Fruit fly (Drosophila melanogaster) whole organism, embryonic: ENCODE data around the gene Diedel2.

Experiments
- Abd-B ChIP-seq: fragments of 200-800 bp; sonication (Bioruptor generic); optimal IDR thresholded peaks from 2 replicates; lab custom pipeline; 2018; ENCODE audit warnings: missing biosample characterization, mild to moderate bottlenecking, missing genetic modification characterization, moderate library complexity
- Ada2b ChIP-seq: fragments of 200-800 bp; sonication (Bioruptor generic); IDR thresholded peaks from 2 replicates; pipeline ENCODE4 v1.3.6; 2022; ENCODE audit warnings: missing biosample characterization, missing genetic modification characterization
- Adf1 ChIP-seq: fragments of 200-800 bp; sonication (Bioruptor generic); IDR thresholded peaks from 2 replicates; pipeline ENCODE4 v1.3.6; 2022; ENCODE audit warnings: missing biosample characterization, missing genetic modification characterization
- Antp ChIP-seq: fragments of 200-800 bp; sonication (Bioruptor generic); optimal IDR thresholded peaks from 3 replicates; lab custom pipeline; 2016; ENCODE audit warnings: missing biosample characterization, missing genetic modification characterization
- Asciz ChIP-seq: fragments of 200-800 bp; sonication (Bioruptor generic); optimal IDR thresholded peaks from 2 replicates; lab custom pipeline; 2017; ENCODE audit warnings: missing biosample characterization, mild to moderate bottlenecking, missing genetic modification characterization, missing genetic modification reagents
- Atf3 ChIP-seq: fragments of 200-800 bp; sonication (Bioruptor generic); optimal IDR thresholded peaks from 3 replicates; lab custom pipeline; 2016; ENCODE audit warnings: missing biosample characterization, missing genetic modification characterization
- CG11398 ChIP-seq: fragments of 200-800 bp; sonication (Bioruptor generic); optimal IDR thresholded peaks from 2 replicates; lab custom pipeline; 2016; ENCODE audit warnings: missing biosample characterization, missing genetic modification characterization
- CG13424 ChIP-seq: fragments of 200-800 bp; sonication (Bioruptor generic); optimal IDR thresholded peaks from 2 replicates; lab custom pipeline; 2019; ENCODE audit warnings: missing biosample characterization, mild to moderate bottlenecking, missing genetic modification characterization, moderate library complexity
- CG14860 ChIP-seq: fragments of 200-800 bp; sonication (Bioruptor generic); IDR thresholded peaks from 3 replicates; pipeline ENCODE4 v1.3.6; 2022; ENCODE audit warnings: missing biosample characterization, missing genetic modification characterization; ENCODE audit not compliant: partially characterized antibody
- CG1529 ChIP-seq: fragments of 200-800 bp; sonication (Bioruptor generic); optimal IDR thresholded peaks from 3 replicates; lab custom pipeline; 2018; ENCODE audit warnings: missing biosample characterization, missing genetic modification characterization
- CG18476 ChIP-seq: fragments of 200-800 bp; sonication (Bioruptor generic); optimal IDR thresholded peaks from 2 replicates; lab custom pipeline; 2016; ENCODE audit warnings: missing biosample characterization, mild to moderate bottlenecking, missing genetic modification characterization
- CG18599 ChIP-seq: fragments of 200-800 bp; sonication (Bioruptor generic); optimal IDR thresholded peaks from 3 replicates; lab custom pipeline; 2017; ENCODE audit warnings: missing biosample characterization, missing genetic modification characterization, mild to moderate bottlenecking, moderate library complexity, missing genetic modification reagents
- CG2678 ChIP-seq: fragments of 200-800 bp; sonication (Bioruptor generic); optimal IDR thresholded peaks from 3 replicates; lab custom pipeline; 2019; ENCODE audit warnings: missing biosample characterization, mild to moderate bottlenecking, missing genetic modification characterization, moderate library complexity
- CG33213 ChIP-seq: fragments of 200-800 bp; sonication (Bioruptor generic); optimal IDR thresholded peaks from 3 replicates; lab custom pipeline; 2016; ENCODE audit warnings: missing biosample characterization, missing genetic modification characterization
- CG6854 ChIP-seq: fragments of 200-800 bp; sonication (Bioruptor generic); optimal IDR thresholded peaks from 3 replicates; lab custom pipeline; 2017; ENCODE audit warnings: missing biosample characterization, mild to moderate bottlenecking, missing genetic modification characterization
- CG7271 ChIP-seq: fragments of 200-800 bp; sonication (Bioruptor generic); optimal IDR thresholded peaks from 2 replicates; lab custom pipeline; 2018; ENCODE audit warnings: missing biosample characterization, mild to moderate bottlenecking, missing genetic modification characterization, moderate library complexity
- CG8281 ChIP-seq: fragments of 200-800 bp; sonication (Bioruptor generic); optimal IDR thresholded peaks from 2 replicates; lab custom pipeline; 2018; ENCODE audit warnings: missing biosample characterization, mild to moderate bottlenecking, missing genetic modification characterization, moderate library complexity
- CG9727 ChIP-seq: fragments of 200-800 bp; sonication (Bioruptor generic); optimal IDR thresholded peaks from 3 replicates; lab custom pipeline; 2017; ENCODE audit warnings: missing biosample characterization, mild to moderate bottlenecking, missing genetic modification characterization
- CG9876 ChIP-seq: fragments of 200-800 bp; sonication (Bioruptor generic); optimal IDR thresholded peaks from 2 replicates; lab custom pipeline; 2016; ENCODE audit warnings: missing biosample characterization, missing genetic modification characterization
- Camta ChIP-seq: fragments of 200-800 bp; sonication (Bioruptor generic); optimal IDR thresholded peaks from 2 replicates; lab custom pipeline; 2016; ENCODE audit warnings: missing biosample characterization, missing genetic modification characterization
- Chrac-16 ChIP-seq: fragments of 200-800 bp; sonication (Bioruptor generic); optimal IDR thresholded peaks from 3 replicates; lab custom pipeline; 2016; ENCODE audit warnings: missing biosample characterization, missing genetic modification characterization
- Dip3 ChIP-seq: fragments of 200-800 bp; sonication (Bioruptor generic); optimal IDR thresholded peaks from 3 replicates; lab custom pipeline; 2016; ENCODE audit warnings: missing biosample characterization, missing genetic modification characterization
- E2f2 ChIP-seq: fragments of 200-800 bp; sonication (Bioruptor generic); IDR thresholded peaks from 2 replicates; pipeline ENCODE4 v1.3.6; 2022; ENCODE audit warnings: missing biosample characterization, missing genetic modification characterization
- Fer3 ChIP-seq: fragments of 200-800 bp; sonication (Bioruptor generic); optimal IDR thresholded peaks from 2 replicates; lab custom pipeline; 2018; ENCODE audit warnings: missing biosample characterization, mild to moderate bottlenecking, missing genetic modification characterization, moderate library complexity
- HLH3B ChIP-seq: fragments of 200-800 bp; sonication (Bioruptor generic); IDR thresholded peaks from 2 replicates; pipeline ENCODE4 v1.3.6; 2022; ENCODE audit warnings: missing biosample characterization, missing genetic modification characterization
- Hr3 ChIP-seq: fragments of 200-800 bp; sonication (Bioruptor generic); optimal IDR thresholded peaks from 3 replicates; lab custom pipeline; 2016; ENCODE audit warnings: missing biosample characterization, missing genetic modification characterization
- MESR4 ChIP-seq: fragments of 200-800 bp; sonication (Bioruptor generic); optimal IDR thresholded peaks from 2 replicates; lab custom pipeline; 2018; ENCODE audit warnings: missing biosample characterization, mild to moderate bottlenecking, missing genetic modification characterization, moderate library complexity
- Myb ChIP-seq: fragments of 200-800 bp; sonication (Bioruptor generic); optimal IDR thresholded peaks from 2 replicates; lab custom pipeline; 2016; ENCODE audit warnings: missing biosample characterization, missing genetic modification characterization
- Pdp1 ChIP-seq, 2 experiments: fragments of 200-800 bp; sonication (Bioruptor generic); optimal IDR thresholded peaks; 3 replicates each; lab custom pipeline; 2016; ENCODE audit warnings: missing biosample characterization in 2 of 2, missing genetic modification characterization in 2 of 2, mild to moderate bottlenecking in 1 of 2, moderate library complexity in 1 of 2
- Scr ChIP-seq: fragments of 200-800 bp; sonication (Bioruptor generic); IDR thresholded peaks from 2 replicates; pipeline ENCODE4 v1.3.6; 2022; ENCODE audit warnings: missing biosample characterization, missing genetic modification characterization; ENCODE audit not compliant: partially characterized antibody
- Xbp1 ChIP-seq: fragments of 200-800 bp; sonication (Bioruptor generic); optimal IDR thresholded peaks from 3 replicates; lab custom pipeline; 2016; ENCODE audit warnings: missing biosample characterization, mild to moderate bottlenecking, missing genetic modification characterization
- Xrp1 ChIP-seq: fragments of 200-800 bp; sonication (Bioruptor generic); IDR thresholded peaks from 2 replicates; pipeline ENCODE4 v1.3.6; 2022; ENCODE audit warnings: missing biosample characterization, missing genetic modification characterization
- YL-1 ChIP-seq: fragments of 200-800 bp; sonication (Bioruptor generic); optimal IDR thresholded peaks from 3 replicates; lab custom pipeline; 2017; ENCODE audit warnings: missing biosample characterization, mild to moderate bottlenecking, missing genetic modification characterization
- abd-A ChIP-seq: fragments of 200-800 bp; sonication (Bioruptor generic); optimal IDR thresholded peaks from 3 replicates; lab custom pipeline; 2019; ENCODE audit warnings: missing biosample characterization, mild to moderate bottlenecking, missing genetic modification characterization, moderate library complexity
- az2 ChIP-seq: fragments of 200-800 bp; sonication (Bioruptor generic); optimal IDR thresholded peaks from 3 replicates; lab custom pipeline; 2016; ENCODE audit warnings: missing biosample characterization, missing genetic modification characterization
- bbx ChIP-seq: fragments of 200-800 bp; sonication (Bioruptor generic); IDR thresholded peaks from 2 replicates; pipeline ENCODE4 v1.3.6; 2022; ENCODE audit warnings: missing biosample characterization, missing genetic modification characterization; ENCODE audit not compliant: partially characterized antibody
- chn ChIP-seq: fragments of 200-800 bp; sonication (Bioruptor generic); optimal IDR thresholded peaks from 2 replicates; lab custom pipeline; 2016; ENCODE audit warnings: missing biosample characterization, missing genetic modification characterization
- corto ChIP-seq: fragments of 200-800 bp; sonication (Bioruptor generic); optimal IDR thresholded peaks from 2 replicates; lab custom pipeline; 2016; ENCODE audit warnings: missing biosample characterization, mild to moderate bottlenecking, missing genetic modification characterization, moderate library complexity
- crp ChIP-seq, 2 experiments: fragments of 200-800 bp; sonication (Bioruptor generic); optimal IDR thresholded peaks; 2 replicates in 1 of 2; 3 replicates in 1 of 2; lab custom pipeline; 2017; ENCODE audit warnings: missing biosample characterization in 2 of 2, missing genetic modification characterization in 2 of 2, mild to moderate bottlenecking in 1 of 2, moderate library complexity in 1 of 2
- dysf ChIP-seq: fragments of 200-800 bp; sonication (Bioruptor generic); IDR thresholded peaks from 3 replicates; pipeline ENCODE4 v1.3.6; 2022; ENCODE audit warnings: missing biosample characterization, missing genetic modification characterization
- fu2 ChIP-seq: fragments of 200-800 bp; sonication (Bioruptor generic); optimal IDR thresholded peaks from 2 replicates; lab custom pipeline; 2016; ENCODE audit warnings: missing biosample characterization, missing genetic modification characterization
- gsb-n ChIP-seq: fragments of 200-800 bp; sonication (Bioruptor generic); optimal IDR thresholded peaks from 3 replicates; lab custom pipeline; 2018; ENCODE audit warnings: missing biosample characterization, mild to moderate bottlenecking, missing genetic modification characterization
- lab ChIP-seq: fragments of 200-800 bp; sonication (Bioruptor generic); optimal IDR thresholded peaks from 3 replicates; lab custom pipeline; 2017; ENCODE audit warnings: missing biosample characterization, missing genetic modification characterization, mild to moderate bottlenecking, moderate library complexity, missing genetic modification reagents
- nmo ChIP-seq: fragments of 200-800 bp; sonication (Bioruptor generic); optimal IDR thresholded peaks from 2 replicates; lab custom pipeline; 2018; ENCODE audit warnings: missing biosample characterization, mild to moderate bottlenecking, missing genetic modification characterization, moderate library complexity
- phol ChIP-seq: fragments of 200-800 bp; sonication (Bioruptor generic); optimal IDR thresholded peaks from 3 replicates; lab custom pipeline; 2018; ENCODE audit warnings: missing biosample characterization, mild to moderate bottlenecking, missing genetic modification characterization, moderate library complexity
- shn ChIP-seq: fragments of 200-800 bp; sonication (Bioruptor generic); optimal IDR thresholded peaks from 3 replicates; lab custom pipeline; 2016; ENCODE audit warnings: missing biosample characterization, missing genetic modification characterization
- tin ChIP-seq: fragments of 200-800 bp; sonication (Bioruptor generic); optimal IDR thresholded peaks from 3 replicates; lab custom pipeline; 2016; ENCODE audit warnings: missing biosample characterization, missing genetic modification characterization
- zfh2 ChIP-seq: fragments of 200-800 bp; sonication (Bioruptor generic); optimal IDR thresholded peaks from 2 replicates; lab custom pipeline; 2016; ENCODE audit warnings: missing biosample characterization, missing genetic modification characterization

Diedel2 gene

dm6 chr3R:29591481-29592138, 16.7 kb upstream of the Diedel2 start, which contains the start of gene alph (continued):
- no peak for TF ChIP-seq corto (GFP tag; lab: Kevin White, UChicago)
- peak; percentile 27 for TF ChIP-seq CG6854 (GFP tag; lab: Kevin White, UChicago)
- peak; percentile 63 for TF ChIP-seq az2 (GFP tag; lab: Kevin White, UChicago)
- peak; percentile 15 for TF ChIP-seq CG9727 (GFP tag; lab: Kevin White, UChicago)
- TF ChIP-seq Adf1 (GFP tag; lab: Robert Waterston, UW) = peak; percentile 44
- peak; percentile 50 for TF ChIP-seq Abd-B (GFP tag; lab: Kevin White, UChicago)
- peak in 1 of 2 experiments; percentile 81 for TF ChIP-seq Pdp1 (GFP tag; optimal IDR thresholded peaks at IDR 0.05; lab: Kevin White, UChicago)
- TF ChIP-seq YL-1 (GFP tag; lab: Kevin White, UChicago) = peak; percentile 77
- peak; percentile 98 for TF ChIP-seq bbx (GFP tag; lab: Robert Waterston, UW)
- TF ChIP-seq HLH3B (GFP tag; lab: Robert Waterston, UW) = peak; percentile 37; the same call in 1 of the 2 replicates
- peak; percentile 51 for TF ChIP-seq Dip3 (GFP tag; lab: Kevin White, UChicago)
- peak; percentile 45 for TF ChIP-seq nmo
- TF ChIP-seq CG1529 (GFP tag; lab: Kevin White, UChicago) = no peak
- peak; percentile 23 for TF ChIP-seq Asciz (GFP tag; lab: Kevin White, UChicago)
- peak; percentile 51 for TF ChIP-seq tin (GFP tag; lab: Kevin White, UChicago)
- peak; percentile 95 for TF ChIP-seq CG14860 (GFP tag; lab: Robert Waterston, UW)
- peak; percentile 94 for TF ChIP-seq MESR4 (GFP tag; lab: Kevin White, UChicago)
- peak; percentile 96 for TF ChIP-seq Scr
- peak; percentile 65; the same call in 1 of the 2 replicates for TF ChIP-seq Xrp1 (GFP tag; lab: Robert Waterston, UW)
- peak; percentile 39 for TF ChIP-seq Chrac-16 (GFP tag; lab: Kevin White, UChicago)
- peak; percentile 17 for TF ChIP-seq CG9876 (GFP tag; lab: Kevin White, UChicago)
- peak; percentile 53 for TF ChIP-seq shn (GFP tag; lab: Kevin White, UChicago)
- peak; percentile 28; the same call in 1 of the 2 replicates for TF ChIP-seq Ada2b (GFP tag; lab: Robert Waterston, UW)
- no peak for TF ChIP-seq gsb-n (tag; lab: Kevin White, UChicago)
- TF ChIP-seq lab = peak; percentile 41
- TF ChIP-seq CG18599 (GFP tag; lab: Kevin White, UChicago) = peak; percentile 57
- peak; percentile 37 for TF ChIP-seq Atf3 (GFP tag; lab: Kevin White, UChicago)
- no peak for TF ChIP-seq CG13424 (tag; lab: Kevin White, UChicago)
- TF ChIP-seq Camta = peak; percentile 48
- TF ChIP-seq Fer3 = peak; percentile 16
- no peak for TF ChIP-seq CG7271 (tag; lab: Kevin White, UChicago)
- peak; percentile 8 for TF ChIP-seq CG18476 (GFP tag; lab: Kevin White, UChicago)
- TF ChIP-seq CG8281 (tag; lab: Kevin White, UChicago) = no peak
- TF ChIP-seq Antp (GFP tag; lab: Kevin White, UChicago) = peak; percentile 28
- peak; percentile 54 for TF ChIP-seq CG11398
- peak; percentile 14 for TF ChIP-seq fu2 (GFP tag; lab: Kevin White, UChicago)
- TF ChIP-seq CG2678 = peak; percentile 33
- peak; percentile 7 for TF ChIP-seq zfh2 (GFP tag; lab: Kevin White, UChicago)
- TF ChIP-seq abd-A = no peak
- TF ChIP-seq dysf = peak; percentile 37; the same call in 1 of the 3 replicates
- TF ChIP-seq chn (GFP tag; lab: Kevin White, UChicago) = peak; percentile 30
- TF ChIP-seq E2f2 = 0 out of 2 replicates have a peak, but pooled peaks have one; percentile 25
- peak; percentile 51 for TF ChIP-seq Myb (GFP tag; lab: Kevin White, UChicago)
- TF ChIP-seq phol = peak; percentile 42
- peak in 1 of 2 experiments; percentile 59 for TF ChIP-seq crp (GFP tag; optimal IDR thresholded peaks at IDR 0.05; lab: Kevin White, UChicago)
- TF ChIP-seq Xbp1 (GFP tag; lab: Kevin White, UChicago) = peak; percentile 57
- peak; percentile 58 for TF ChIP-seq CG33213 (GFP tag; lab: Kevin White, UChicago)
- TF ChIP-seq Hr3 (GFP tag; lab: Kevin White, UChicago) = peak; percentile 33
